Fruit fly (Drosophila melanogaster) whole organism: ENCODE data around the gene CG7564.

ENCODE experiments used
- CG8478 ChIP-seq: fragments of >200 bp; optimal IDR thresholded peaks from 2 replicates; lab custom pipeline; 2018; ENCODE audit warnings: inconsistent platforms
- Dll ChIP-seq: fragments of >200 bp; optimal IDR thresholded peaks from 2 replicates; lab custom pipeline; 2017
- EcR ChIP-seq, 2 experiments: fragments of >200 bp; optimal IDR thresholded peaks; 2 replicates each; lab custom pipeline; 2017; ENCODE audit warnings: missing biosample characterization in 2 of 2, missing genetic modification characterization in 2 of 2, missing genetic modification reagents in 2 of 2
- pan ChIP-seq: fragments of >200 bp; optimal IDR thresholded peaks from 2 replicates; lab custom pipeline; 2017
- psq ChIP-seq: fragments of >200 bp; optimal IDR thresholded peaks from 2 replicates; lab custom pipeline; 2017
- usp ChIP-seq: fragments of >200 bp; optimal IDR thresholded peaks from 2 replicates; lab custom pipeline; 2017; ENCODE audit warnings: missing biosample characterization, missing genetic modification characterization, mixed read lengths

CG7564 gene

dm6 chr3L:17563133-17563532 is 49.0 kb downstream of the CG7564 start:
- TF ChIP-seq usp (no peak), CG8478 (lab: Kevin White, UChicago) (no peak), Dll (lab: Kevin White, UChicago) (no peak), psq (lab: Kevin White, UChicago) (no peak), EcR (GFP tag; optimal IDR thresholded peaks at IDR 0.05; lab: Kevin White, UChicago) (no peak), pan (lab: Kevin White, UChicago) (no peak)

dm6 chr3L:17563536-17564257 is 49.6 kb downstream of the CG7564 start:
- peak; percentile 99 for TF ChIP-seq Dll (lab: Kevin White, UChicago)
- no peak for TF ChIP-seq psq (lab: Kevin White, UChicago)
- TF ChIP-seq usp: no peak

- TF ChIP-seq Dll (lab: Kevin White, UChicago): no peak
- TF ChIP-seq psq (lab: Kevin White, UChicago): no peak
- no peak for TF ChIP-seq CG8478 (lab: Kevin White, UChicago)
- TF ChIP-seq EcR (GFP tag; optimal IDR thresholded peaks at IDR 0.05; lab: Kevin White, UChicago): peak in 1 of 2 experiments; percentile 44
These were observed 52.5 kb downstream of the CG7564 start for dm6 chr3L:17566335-17567242.

DNA sequence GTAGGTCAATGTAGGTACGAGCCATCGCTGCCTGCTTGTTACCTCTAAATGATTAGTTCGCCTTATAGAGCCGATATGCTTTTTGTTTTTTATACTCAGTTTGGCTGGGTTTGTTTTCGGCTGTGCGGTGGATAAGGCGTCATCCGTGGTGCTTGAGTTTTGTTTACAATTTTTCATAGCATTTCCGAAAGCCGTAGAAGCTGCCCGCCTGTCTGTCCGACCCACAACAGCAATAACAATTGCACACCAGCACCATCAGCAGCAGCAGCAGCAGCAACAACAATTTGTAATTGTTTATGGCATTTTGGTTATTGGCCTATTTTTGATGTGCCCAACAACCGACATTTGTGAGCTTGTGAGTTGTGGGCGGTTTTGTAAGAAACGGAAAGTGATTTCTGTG is 54.6 kb downstream of the CG7564 start:
- TF ChIP-seq usp: no peak
- no peak for TF ChIP-seq EcR (GFP tag; optimal IDR thresholded peaks at IDR 0.05; lab: Kevin White, UChicago)
- no peak for TF ChIP-seq psq (lab: Kevin White, UChicago)
- no peak for TF ChIP-seq CG8478 (lab: Kevin White, UChicago)

dm6 chr3L:17569737-17570546 is 55.8 kb downstream of the CG7564 start:
- peak; percentile 37 to 55 for TF ChIP-seq EcR (GFP tag; optimal IDR thresholded peaks at IDR 0.05; lab: Kevin White, UChicago)
- no peak for TF ChIP-seq pan (lab: Kevin White, UChicago)
- TF ChIP-seq CG8478 (lab: Kevin White, UChicago): peak; percentile 61
- no peak for TF ChIP-seq psq (lab: Kevin White, UChicago)
- no peak for TF ChIP-seq usp
- TF ChIP-seq Dll (lab: Kevin White, UChicago): peak; percentile 77

dm6 chr3L:17570547-17570873 is 56.4 kb downstream of the CG7564 start:
- TF ChIP-seq pan (lab: Kevin White, UChicago) (no peak), psq (lab: Kevin White, UChicago) (no peak), usp (no peak), EcR (GFP tag; optimal IDR thresholded peaks at IDR 0.05; lab: Kevin White, UChicago) (no peak), Dll (lab: Kevin White, UChicago) (no peak), CG8478 (lab: Kevin White, UChicago) (no peak)

- TF ChIP-seq Dll (lab: Kevin White, UChicago) (no peak), EcR (GFP tag; optimal IDR thresholded peaks at IDR 0.05; lab: Kevin White, UChicago) (no peak), usp (no peak), pan (lab: Kevin White, UChicago) (no peak), CG8478 (lab: Kevin White, UChicago) (no peak), psq (lab: Kevin White, UChicago) (no peak)
These were observed 58.0 kb downstream of the CG7564 start for dm6 chr3L:17572090-17572489.

dm6 chr3L:17573823-17574222 is 59.7 kb downstream of the CG7564 start:
- TF ChIP-seq psq (lab: Kevin White, UChicago): no peak
- peak in 1 of 2 experiments; percentile 67 for TF ChIP-seq EcR (GFP tag; optimal IDR thresholded peaks at IDR 0.05; lab: Kevin White, UChicago)
- TF ChIP-seq CG8478 (lab: Kevin White, UChicago): no peak
- TF ChIP-seq Dll (lab: Kevin White, UChicago): peak; percentile 21
